Fruit fly (Drosophila melanogaster) whole organism, embryonic: ENCODE data around the gene Dr.
A peak's percentile ranks its signal among the peaks of the same experiment; 100 is the strongest.

ENCODE experiments used
- CG10462 ChIP-seq: fragments of 200-800 bp; sonication (Bioruptor generic); optimal IDR thresholded peaks from 2 replicates; lab custom pipeline; 2016; ENCODE audit warnings: missing biosample characterization, missing genetic modification characterization
- CG12236 ChIP-seq: fragments of 200-800 bp; sonication (Bioruptor generic); optimal IDR thresholded peaks from 2 replicates; lab custom pipeline; 2016; ENCODE audit warnings: missing biosample characterization, missing genetic modification characterization
- CG12299 ChIP-seq: fragments of 200-800 bp; sonication (Bioruptor generic); optimal IDR thresholded peaks from 2 replicates; lab custom pipeline; 2018; ENCODE audit warnings: missing biosample characterization, mild to moderate bottlenecking, missing genetic modification characterization
- CG13123 ChIP-seq: fragments of 200-800 bp; sonication (Bioruptor generic); optimal IDR thresholded peaks from 2 replicates; lab custom pipeline; 2016; ENCODE audit warnings: missing biosample characterization, missing genetic modification characterization
- CG14860 ChIP-seq: fragments of 200-800 bp; sonication (Bioruptor generic); IDR thresholded peaks from 3 replicates; pipeline ENCODE4 v1.3.6; 2022; ENCODE audit warnings: missing biosample characterization, missing genetic modification characterization; ENCODE audit not compliant: partially characterized antibody
- CG17186 ChIP-seq: fragments of 200-800 bp; sonication (Bioruptor generic); optimal IDR thresholded peaks from 3 replicates; lab custom pipeline; 2017; ENCODE audit warnings: missing biosample characterization, missing genetic modification reagents, missing genetic modification characterization
- CG17385 ChIP-seq: fragments of 200-800 bp; sonication (Bioruptor generic); optimal IDR thresholded peaks from 3 replicates; lab custom pipeline; 2018; ENCODE audit warnings: missing biosample characterization, mild to moderate bottlenecking, missing genetic modification characterization
- CG17568 ChIP-seq: fragments of 200-800 bp; sonication (Bioruptor generic); optimal IDR thresholded peaks from 2 replicates; lab custom pipeline; 2018; ENCODE audit warnings: missing biosample characterization, mild to moderate bottlenecking, missing genetic modification characterization, moderate library complexity
- CG17802 ChIP-seq: fragments of 200-800 bp; sonication (Bioruptor generic); optimal IDR thresholded peaks from 2 replicates; lab custom pipeline; 2018; ENCODE audit warnings: missing biosample characterization, mild to moderate bottlenecking, missing genetic modification characterization, moderate library complexity
- CG30431 ChIP-seq: fragments of 200-800 bp; sonication (Bioruptor generic); optimal IDR thresholded peaks from 2 replicates; lab custom pipeline; 2017; ENCODE audit warnings: missing biosample characterization, missing genetic modification characterization
- CG31224 ChIP-seq: fragments of 200-800 bp; sonication (Bioruptor generic); IDR thresholded peaks from 2 replicates; pipeline ENCODE4 v1.3.6; 2022; ENCODE audit warnings: missing biosample characterization, missing genetic modification characterization
- CG31365 ChIP-seq: fragments of 200-800 bp; sonication (Bioruptor generic); optimal IDR thresholded peaks from 2 replicates; lab custom pipeline; 2018; ENCODE audit warnings: missing biosample characterization, mild to moderate bottlenecking, missing genetic modification characterization
- CG3163 ChIP-seq: fragments of 200-800 bp; sonication (Bioruptor generic); optimal IDR thresholded peaks from 3 replicates; lab custom pipeline; 2016; ENCODE audit warnings: missing biosample characterization, missing genetic modification characterization
- CG4328 ChIP-seq: fragments of 200-800 bp; sonication (Bioruptor generic); optimal IDR thresholded peaks from 3 replicates; lab custom pipeline; 2017; ENCODE audit warnings: missing biosample characterization, missing genetic modification reagents, missing genetic modification characterization
- CG4730 ChIP-seq: fragments of 200-800 bp; sonication (Bioruptor generic); IDR thresholded peaks from 2 replicates; pipeline ENCODE4 v1.3.6; 2022; ENCODE audit warnings: missing biosample characterization, missing genetic modification characterization
- CG4854 ChIP-seq: fragments of 200-800 bp; sonication (Bioruptor generic); optimal IDR thresholded peaks from 2 replicates; lab custom pipeline; 2016; ENCODE audit warnings: missing biosample characterization, missing genetic modification characterization, inconsistent platforms
- CG6791 ChIP-seq: fragments of 200-800 bp; sonication (Bioruptor generic); IDR thresholded peaks from 3 replicates; pipeline ENCODE4 v1.3.6; 2022; ENCODE audit warnings: missing biosample characterization, missing genetic modification characterization; ENCODE audit not compliant: partially characterized antibody
- CG6813 ChIP-seq: fragments of 200-800 bp; sonication (Bioruptor generic); optimal IDR thresholded peaks from 2 replicates; lab custom pipeline; 2017; ENCODE audit warnings: missing biosample characterization, missing genetic modification characterization, mild to moderate bottlenecking, moderate library complexity, missing genetic modification reagents
- CG7963 ChIP-seq: fragments of 200-800 bp; sonication (Bioruptor generic); IDR thresholded peaks from 3 replicates; pipeline ENCODE4 v1.3.6; 2022; ENCODE audit warnings: missing biosample characterization, missing genetic modification characterization; ENCODE audit not compliant: partially characterized antibody
- CG7987 ChIP-seq: fragments of 200-800 bp; sonication (Bioruptor generic); optimal IDR thresholded peaks from 2 replicates; lab custom pipeline; 2018; ENCODE audit warnings: missing biosample characterization, mild to moderate bottlenecking, missing genetic modification characterization, moderate library complexity
- CG8478 ChIP-seq: fragments of >200 bp; optimal IDR thresholded peaks from 2 replicates; lab custom pipeline; 2018
- CG9727 ChIP-seq: fragments of 200-800 bp; sonication (Bioruptor generic); optimal IDR thresholded peaks from 3 replicates; lab custom pipeline; 2017; ENCODE audit warnings: missing biosample characterization, mild to moderate bottlenecking, missing genetic modification characterization
- CG9932 ChIP-seq: fragments of 200-800 bp; sonication (Bioruptor generic); IDR thresholded peaks from 2 replicates; pipeline ENCODE4 v1.3.6; 2022; ENCODE audit warnings: missing biosample characterization, missing genetic modification characterization
- CkIIα-i1 ChIP-seq: fragments of 200-800 bp; sonication (Bioruptor generic); IDR thresholded peaks from 2 replicates; pipeline ENCODE4 v1.3.6; 2022; ENCODE audit warnings: missing biosample characterization, missing genetic modification characterization
- D ChIP-seq, 2 experiments: fragments of 200-800 bp in 1 of 2; fragments of >200 bp in 1 of 2; sonication (Bioruptor generic) in 1 of 2; optimal IDR thresholded peaks; 2 replicates in 1 of 2; 3 replicates in 1 of 2; lab custom pipeline; 2017; ENCODE audit warnings: mild to moderate bottlenecking in 1 of 2, missing biosample characterization in 1 of 2, missing genetic modification characterization in 1 of 2, missing genetic modification reagents in 1 of 2
- Dad ChIP-seq: fragments of 200-800 bp; sonication (Bioruptor generic); optimal IDR thresholded peaks from 3 replicates; lab custom pipeline; 2016; ENCODE audit warnings: missing biosample characterization, missing genetic modification characterization
- Dfd ChIP-seq, 2 experiments: fragments of >200 bp; optimal IDR thresholded peaks; 2 replicates each; lab custom pipeline; 2017; ENCODE audit warnings: missing biosample characterization in 2 of 2, missing genetic modification characterization in 2 of 2
- Dip3 ChIP-seq: fragments of 200-800 bp; sonication (Bioruptor generic); optimal IDR thresholded peaks from 3 replicates; lab custom pipeline; 2016; ENCODE audit warnings: missing biosample characterization, missing genetic modification characterization
- Ets97D ChIP-seq: fragments of 200-800 bp; sonication (Bioruptor generic); optimal IDR thresholded peaks from 3 replicates; lab custom pipeline; 2016; ENCODE audit warnings: missing biosample characterization, missing genetic modification characterization
- Hmx ChIP-seq: fragments of 200-800 bp; sonication (Bioruptor generic); optimal IDR thresholded peaks from 2 replicates; lab custom pipeline; 2016; ENCODE audit warnings: missing biosample characterization, missing genetic modification characterization
- Lim3 ChIP-seq: fragments of 200-800 bp; sonication (Bioruptor generic); IDR thresholded peaks from 2 replicates; pipeline ENCODE4 v1.3.6; 2022; ENCODE audit warnings: missing biosample characterization, missing genetic modification characterization
- MTF-1 ChIP-seq: fragments of 200-800 bp; sonication (Bioruptor generic); optimal IDR thresholded peaks from 2 replicates; lab custom pipeline; 2018; ENCODE audit warnings: missing biosample characterization, mild to moderate bottlenecking, missing genetic modification characterization, borderline replicate concordance
- Ptx1 ChIP-seq: fragments of 200-800 bp; sonication (Bioruptor generic); IDR thresholded peaks from 2 replicates; pipeline ENCODE4 v1.3.6; 2022; ENCODE audit warnings: missing biosample characterization, missing genetic modification characterization
- Xbp1 ChIP-seq: fragments of 200-800 bp; sonication (Bioruptor generic); optimal IDR thresholded peaks from 3 replicates; lab custom pipeline; 2016; ENCODE audit warnings: missing biosample characterization, mild to moderate bottlenecking, missing genetic modification characterization
- chm ChIP-seq: fragments of 200-800 bp; sonication (Bioruptor generic); IDR thresholded peaks from 2 replicates; pipeline ENCODE4 v1.3.6; 2022; ENCODE audit warnings: missing biosample characterization, missing genetic modification characterization
- crp ChIP-seq, 2 experiments: fragments of 200-800 bp; sonication (Bioruptor generic); optimal IDR thresholded peaks; 2 replicates in 1 of 2; 3 replicates in 1 of 2; lab custom pipeline; 2017; ENCODE audit warnings: missing biosample characterization in 2 of 2, missing genetic modification characterization in 2 of 2, mild to moderate bottlenecking in 1 of 2, moderate library complexity in 1 of 2
- cwo ChIP-seq: fragments of 200-800 bp; sonication (Bioruptor generic); optimal IDR thresholded peaks from 3 replicates; lab custom pipeline; 2017; ENCODE audit warnings: missing biosample characterization, missing genetic modification characterization, mild to moderate bottlenecking, moderate library complexity, missing genetic modification reagents
- dmrt11E ChIP-seq: fragments of 200-800 bp; sonication (Bioruptor generic); optimal IDR thresholded peaks from 3 replicates; lab custom pipeline; 2018; ENCODE audit warnings: missing biosample characterization, mild to moderate bottlenecking, missing genetic modification characterization, moderate library complexity
- dysf ChIP-seq: fragments of 200-800 bp; sonication (Bioruptor generic); IDR thresholded peaks from 3 replicates; pipeline ENCODE4 v1.3.6; 2022; ENCODE audit warnings: missing biosample characterization, missing genetic modification characterization
- fd102C ChIP-seq: fragments of 200-800 bp; sonication (Bioruptor generic); optimal IDR thresholded peaks from 2 replicates; lab custom pipeline; 2018; ENCODE audit warnings: missing biosample characterization, mild to moderate bottlenecking, missing genetic modification characterization, moderate library complexity
- gem ChIP-seq: fragments of 200-800 bp; sonication (Bioruptor generic); optimal IDR thresholded peaks from 2 replicates; lab custom pipeline; 2019; ENCODE audit warnings: missing biosample characterization, mild to moderate bottlenecking, missing genetic modification characterization, moderate library complexity
- jigr1 ChIP-seq: fragments of 200-800 bp; sonication (Bioruptor generic); IDR thresholded peaks from 3 replicates; pipeline ENCODE4 v1.3.6; 2022; ENCODE audit warnings: missing biosample characterization, missing genetic modification characterization
- klu ChIP-seq: fragments of 200-800 bp; sonication (Bioruptor generic); IDR thresholded peaks from 2 replicates; pipeline ENCODE4 v1.3.6; 2022; ENCODE audit warnings: missing biosample characterization, missing genetic modification characterization
- knrl ChIP-seq: fragments of 200-800 bp; sonication (Bioruptor generic); IDR thresholded peaks from 3 replicates; pipeline ENCODE4 v1.3.6; 2022; ENCODE audit warnings: missing biosample characterization, missing genetic modification characterization; ENCODE audit not compliant: partially characterized antibody
- ro ChIP-seq: fragments of 200-800 bp; sonication (Bioruptor generic); IDR thresholded peaks from 2 replicates; pipeline ENCODE4 v1.3.6; 2022; ENCODE audit warnings: missing biosample characterization, missing genetic modification characterization
- schlank ChIP-seq: fragments of 200-800 bp; sonication (Bioruptor generic); optimal IDR thresholded peaks from 2 replicates; lab custom pipeline; 2018; ENCODE audit warnings: missing biosample characterization, mild to moderate bottlenecking, missing genetic modification characterization
- sens ChIP-seq: fragments of 200-800 bp; sonication (Bioruptor generic); peaks from one replicate; lab custom pipeline; 2016; ENCODE audit warnings: missing biosample characterization, missing genetic modification characterization
- shn ChIP-seq: fragments of 200-800 bp; sonication (Bioruptor generic); optimal IDR thresholded peaks from 3 replicates; lab custom pipeline; 2016; ENCODE audit warnings: missing biosample characterization, missing genetic modification characterization
- so ChIP-seq: fragments of 200-800 bp; sonication (Bioruptor generic); IDR thresholded peaks from 3 replicates; pipeline ENCODE4 v1.3.6; 2022; ENCODE audit warnings: missing biosample characterization, missing genetic modification characterization
- sug ChIP-seq: fragments of 200-800 bp; optimal IDR thresholded peaks from 2 replicates; lab custom pipeline; 2019; ENCODE audit warnings: missing biosample characterization, mild to moderate bottlenecking, missing genetic modification characterization, moderate library complexity
- tgo ChIP-seq: fragments of 200-800 bp; sonication (Bioruptor generic); IDR thresholded peaks from 3 replicates; pipeline ENCODE4 v1.3.6; 2022; ENCODE audit warnings: missing biosample characterization, missing genetic modification characterization

The Dr gene

DNA sequence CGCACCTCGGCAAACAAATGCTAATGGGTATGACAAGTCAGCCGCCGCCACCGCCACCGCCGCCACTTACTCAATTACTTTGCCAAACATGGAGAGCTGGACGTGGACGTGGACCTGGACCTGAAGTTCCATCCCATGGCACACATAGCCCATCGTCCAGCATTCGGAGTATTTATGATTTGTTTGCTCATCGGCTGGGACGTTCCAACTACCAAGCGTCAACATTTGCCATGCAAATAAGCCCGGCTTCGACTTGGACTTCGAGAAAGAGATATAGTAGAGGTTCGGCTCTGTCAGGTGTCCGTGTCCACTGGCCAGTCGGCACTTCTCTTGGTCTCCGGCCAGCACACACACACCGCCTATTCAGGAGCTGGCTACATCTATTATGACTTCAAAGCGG lies 7.4 kb upstream of the Dr start (continued):
- TF ChIP-seq tgo (no peak), cwo (GFP tag; lab: Kevin White, UChicago) (no peak), CG17385 (GFP tag; lab: Kevin White, UChicago) (no peak), CG6813 (peak; percentile 60), CG4730 (no peak), CG7963 (GFP tag; lab: Robert Waterston, UW) (no peak), CG17802 (tag; lab: Kevin White, UChicago) (no peak), sens (GFP tag; lab: Kevin White, UChicago) (peak; percentile 68), dysf (0 out of 3 replicates have a peak, but pooled peaks have one; percentile 20), CG13123 (GFP tag; lab: Kevin White, UChicago) (no peak), CG31365 (tag; lab: Kevin White, UChicago) (no peak), sug (tag; lab: Kevin White, UChicago) (no peak), CG7987 (no peak), CG4328 (GFP tag; lab: Kevin White, UChicago) (no peak), CG10462 (GFP tag; lab: Kevin White, UChicago) (no peak), chm (GFP tag; lab: Robert Waterston, UW) (no peak), CG31224 (GFP tag; lab: Robert Waterston, UW) (no peak), D (optimal IDR thresholded peaks at IDR 0.05; lab: Kevin White, UChicago) (no peak), D (GFP tag; optimal IDR thresholded peaks at IDR 0.05; lab: Kevin White, UChicago) (peak; percentile 33), fd102C (peak; percentile 60), schlank (tag; lab: Kevin White, UChicago) (no peak), CG12299 (tag; lab: Kevin White, UChicago) (no peak), CG9727 (GFP tag; lab: Kevin White, UChicago) (peak; percentile 61), gem (tag; lab: Kevin White, UChicago) (no peak), shn (GFP tag; lab: Kevin White, UChicago) (no peak), ro (GFP tag; lab: Robert Waterston, UW) (no peak), Dfd (GFP tag; optimal IDR thresholded peaks at IDR 0.05; lab: Kevin White, UChicago) (no peak), jigr1 (no peak), CG14860 (GFP tag; lab: Robert Waterston, UW) (no peak), CkIIα-i1 (GFP tag; lab: Robert Waterston, UW) (no peak), CG17186 (no peak), dmrt11E (tag; lab: Kevin White, UChicago) (peak; percentile 3), CG9932 (GFP tag; lab: Robert Waterston, UW) (no peak), Lim3 (GFP tag; lab: Robert Waterston, UW) (no peak), so (no peak), CG4854 (GFP tag; lab: Kevin White, UChicago) (no peak), crp (GFP tag; optimal IDR thresholded peaks at IDR 0.05; lab: Kevin White, UChicago) (no peak), Dip3 (GFP tag; lab: Kevin White, UChicago) (no peak), Ets97D (GFP tag; lab: Kevin White, UChicago) (no peak), Dad (GFP tag; lab: Kevin White, UChicago) (no peak), CG30431 (GFP tag; lab: Kevin White, UChicago) (peak; percentile 10), Hmx (no peak), CG17568 (peak; percentile 4), klu (GFP tag; lab: Robert Waterston, UW) (no peak), CG12236 (GFP tag; lab: Kevin White, UChicago) (no peak), knrl (no peak), MTF-1 (GFP tag; lab: Kevin White, UChicago) (peak; percentile 0), Xbp1 (GFP tag; lab: Kevin White, UChicago) (no peak), CG3163 (GFP tag; lab: Kevin White, UChicago) (no peak), Ptx1 (no peak), CG6791 (GFP tag; lab: Robert Waterston, UW) (no peak), CG8478 (lab: Kevin White, UChicago) (no peak)
